Fruit fly (Drosophila melanogaster) whole organism, prepupa: ENCODE data around the gene CG16952.

ENCODE experiments used
- Blimp-1 ChIP-seq: fragments of 200-800 bp; sonication (Bioruptor generic); optimal IDR thresholded peaks from 3 replicates; lab custom pipeline; 2017; ENCODE audit warnings: missing biosample characterization, missing genetic modification characterization, mild to moderate bottlenecking, moderate library complexity, missing genetic modification reagents
- CG11294 ChIP-seq: fragments of 200-800 bp; sonication (Bioruptor generic); IDR thresholded peaks from 2 replicates; pipeline ENCODE4 v1.3.6; 2022; ENCODE audit warnings: missing biosample characterization, missing genetic modification characterization
- CG11762 ChIP-seq: fragments of 200-800 bp; sonication (Bioruptor generic); optimal IDR thresholded peaks from 3 replicates; lab custom pipeline; 2016; ENCODE audit warnings: missing biosample characterization, missing genetic modification characterization; ENCODE audit not compliant: insufficient read depth
- CG15336 ChIP-seq: fragments of 200-800 bp; sonication (Bioruptor generic); IDR thresholded peaks from 2 replicates; pipeline ENCODE4 v1.3.6; 2022; ENCODE audit warnings: missing biosample characterization, missing genetic modification characterization
- CG1621 ChIP-seq: fragments of 200-800 bp; sonication (Bioruptor generic); optimal IDR thresholded peaks from 3 replicates; lab custom pipeline; 2018; ENCODE audit warnings: missing biosample characterization, mild to moderate bottlenecking, missing genetic modification characterization
- CG3032 ChIP-seq: fragments of 200-800 bp; optimal IDR thresholded peaks from 2 replicates; lab custom pipeline; 2019; ENCODE audit warnings: missing biosample characterization, mild to moderate bottlenecking, missing genetic modification characterization, moderate library complexity
- CG31627 ChIP-seq: fragments of 200-800 bp; sonication (Bioruptor generic); optimal IDR thresholded peaks from 3 replicates; lab custom pipeline; 2016; ENCODE audit warnings: missing biosample characterization, missing genetic modification characterization
- CG32006 ChIP-seq: fragments of 200-800 bp; sonication (Bioruptor generic); optimal IDR thresholded peaks from 3 replicates; lab custom pipeline; 2017; ENCODE audit warnings: missing biosample characterization, mild to moderate bottlenecking, missing genetic modification characterization
- CG34406 ChIP-seq: fragments of 200-800 bp; sonication (Bioruptor generic); optimal IDR thresholded peaks from 3 replicates; lab custom pipeline; 2016; ENCODE audit warnings: missing biosample characterization, missing genetic modification characterization
- CG3919 ChIP-seq: fragments of 200-800 bp; sonication (Bioruptor generic); optimal IDR thresholded peaks from 3 replicates; lab custom pipeline; 2016; ENCODE audit warnings: missing biosample characterization, missing genetic modification characterization
- CG6276 ChIP-seq: fragments of 200-800 bp; sonication (Bioruptor generic); optimal IDR thresholded peaks from 2 replicates; lab custom pipeline; 2017; ENCODE audit warnings: missing biosample characterization, mild to moderate bottlenecking, missing genetic modification characterization
- CG6792 ChIP-seq: fragments of 200-800 bp; sonication (Bioruptor generic); optimal IDR thresholded peaks from 3 replicates; lab custom pipeline; 2016; ENCODE audit warnings: missing biosample characterization, missing genetic modification characterization
- CG6808 ChIP-seq: fragments of 200-800 bp; sonication (Bioruptor generic); optimal IDR thresholded peaks from 3 replicates; lab custom pipeline; 2017; ENCODE audit warnings: missing biosample characterization, missing genetic modification characterization, mild to moderate bottlenecking, moderate library complexity, missing genetic modification reagents
- CG7368 ChIP-seq: fragments of 200-800 bp; sonication (Bioruptor generic); optimal IDR thresholded peaks from 3 replicates; lab custom pipeline; 2016; ENCODE audit warnings: missing biosample characterization, missing genetic modification characterization
- CG8119 ChIP-seq: fragments of 200-800 bp; sonication (Bioruptor generic); IDR thresholded peaks from 3 replicates; pipeline ENCODE4 v1.3.6; 2022; ENCODE audit warnings: missing biosample characterization, missing genetic modification characterization
- CG9139 ChIP-seq: fragments of 200-800 bp; sonication (Bioruptor generic); optimal IDR thresholded peaks from 3 replicates; lab custom pipeline; 2017; ENCODE audit warnings: missing biosample characterization, mild to moderate bottlenecking, missing genetic modification characterization
- Eip75B ChIP-seq: fragments of 200-800 bp; sonication (Bioruptor generic); optimal IDR thresholded peaks from 3 replicates; lab custom pipeline; 2016; ENCODE audit warnings: missing biosample characterization, missing genetic modification characterization
- Eip78C ChIP-seq: fragments of 200-800 bp; sonication (Bioruptor generic); peaks from one replicate; lab custom pipeline; 2016; ENCODE audit warnings: missing biosample characterization, missing genetic modification characterization
- Eip93F ChIP-seq: fragments of 200-800 bp; sonication (Bioruptor generic); optimal IDR thresholded peaks from 2 replicates; lab custom pipeline; 2016; ENCODE audit warnings: missing biosample characterization, mild to moderate bottlenecking, missing genetic modification characterization
- Ets21C ChIP-seq: fragments of 200-800 bp; sonication (Bioruptor generic); optimal IDR thresholded peaks from 3 replicates; lab custom pipeline; 2016; ENCODE audit warnings: missing biosample characterization, missing genetic modification characterization
- Ets96B ChIP-seq: fragments of 200-800 bp; optimal IDR thresholded peaks from 2 replicates; lab custom pipeline; 2019; ENCODE audit warnings: missing biosample characterization, mild to moderate bottlenecking, missing genetic modification characterization, moderate library complexity
- Hr38 ChIP-seq: sonication (Bioruptor generic); optimal IDR thresholded peaks from 2 replicates; lab custom pipeline; 2016; ENCODE audit warnings: missing biosample characterization, missing genetic modification characterization
- Lpt ChIP-seq: fragments of 200-800 bp; sonication (Bioruptor generic); optimal IDR thresholded peaks from 3 replicates; lab custom pipeline; 2016; ENCODE audit warnings: missing biosample characterization, missing genetic modification characterization
- Met ChIP-seq: fragments of 200-800 bp; sonication (Bioruptor generic); optimal IDR thresholded peaks from 3 replicates; lab custom pipeline; 2016; ENCODE audit warnings: missing biosample characterization, missing genetic modification characterization
- OdsH ChIP-seq: fragments of 200-800 bp; sonication (Bioruptor generic); optimal IDR thresholded peaks from 3 replicates; lab custom pipeline; 2016; ENCODE audit warnings: missing biosample characterization, missing genetic modification characterization
- Smox ChIP-seq: fragments of 200-800 bp; sonication (Bioruptor generic); optimal IDR thresholded peaks from 3 replicates; lab custom pipeline; 2016; ENCODE audit warnings: missing biosample characterization, missing genetic modification characterization
- Sox102F ChIP-seq: fragments of 200-800 bp; sonication (Bioruptor generic); optimal IDR thresholded peaks from 2 replicates; lab custom pipeline; 2016; ENCODE audit warnings: missing biosample characterization, mild to moderate bottlenecking, missing genetic modification characterization
- cyc ChIP-seq: fragments of 200-800 bp; sonication (Bioruptor generic); optimal IDR thresholded peaks from 3 replicates; lab custom pipeline; 2016; ENCODE audit warnings: missing biosample characterization, missing genetic modification characterization
- dac ChIP-seq: fragments of 200-800 bp; sonication (Bioruptor generic); optimal IDR thresholded peaks from 2 replicates; lab custom pipeline; 2017; ENCODE audit warnings: missing biosample characterization, mild to moderate bottlenecking, missing genetic modification characterization
- dsx ChIP-seq: fragments of 200-800 bp; optimal IDR thresholded peaks from 3 replicates; lab custom pipeline; 2019; ENCODE audit warnings: missing biosample characterization, mild to moderate bottlenecking, missing genetic modification characterization, moderate library complexity; ENCODE audit not compliant: poor library complexity, severe bottlenecking
- eg ChIP-seq: fragments of 200-800 bp; sonication (Bioruptor generic); IDR thresholded peaks from 3 replicates; pipeline ENCODE4 v1.3.6; 2022; ENCODE audit warnings: missing biosample characterization, missing genetic modification characterization
- fd59A ChIP-seq: fragments of 200-800 bp; sonication (Bioruptor generic); optimal IDR thresholded peaks from 2 replicates; lab custom pipeline; 2017; ENCODE audit warnings: missing biosample characterization, mild to moderate bottlenecking, missing genetic modification characterization, missing genetic modification reagents
- fkh ChIP-seq: fragments of 200-800 bp; sonication (Bioruptor generic); optimal IDR thresholded peaks from 3 replicates; lab custom pipeline; 2017; ENCODE audit warnings: missing biosample characterization, mild to moderate bottlenecking, missing genetic modification characterization, moderate library complexity
- lz ChIP-seq: fragments of 200-800 bp; sonication (Bioruptor generic); optimal IDR thresholded peaks from 3 replicates; lab custom pipeline; 2016; ENCODE audit warnings: missing biosample characterization, missing genetic modification characterization
- net ChIP-seq: fragments of 200-800 bp; sonication (Bioruptor generic); optimal IDR thresholded peaks from 3 replicates; lab custom pipeline; 2016; ENCODE audit warnings: missing biosample characterization, missing genetic modification characterization
- pdm3 ChIP-seq: fragments of 200-800 bp; sonication (Bioruptor generic); optimal IDR thresholded peaks from 3 replicates; lab custom pipeline; 2016; ENCODE audit warnings: missing biosample characterization, missing genetic modification characterization
- salr ChIP-seq, 2 experiments: fragments of 200-800 bp; sonication (Bioruptor generic); optimal IDR thresholded peaks; 3 replicates each; lab custom pipeline; 2016 to 2018; ENCODE audit warnings: missing biosample characterization in 2 of 2, missing genetic modification characterization in 2 of 2, mild to moderate bottlenecking in 1 of 2
- spab ChIP-seq: fragments of 200-800 bp; sonication (Bioruptor generic); optimal IDR thresholded peaks from 2 replicates; lab custom pipeline; 2017; ENCODE audit warnings: missing biosample characterization, mild to moderate bottlenecking, missing genetic modification characterization, missing genetic modification reagents
- ss ChIP-seq, 2 experiments: fragments of 200-800 bp; sonication (Bioruptor generic); optimal IDR thresholded peaks; 2 replicates in 1 of 2; 3 replicates in 1 of 2; lab custom pipeline; 2017 to 2018; ENCODE audit warnings: mild to moderate bottlenecking in 2 of 2, missing biosample characterization in 2 of 2, missing genetic modification characterization in 2 of 2, moderate library complexity in 1 of 2
- svp ChIP-seq: fragments of 200-800 bp; sonication (Bioruptor generic); peaks from one replicate; lab custom pipeline; 2016; ENCODE audit warnings: missing biosample characterization, missing genetic modification characterization
- topi ChIP-seq: fragments of 200-800 bp; sonication (Bioruptor generic); optimal IDR thresholded peaks from 3 replicates; lab custom pipeline; 2016; ENCODE audit warnings: missing biosample characterization, missing genetic modification characterization
- vri ChIP-seq: fragments of 200-800 bp; sonication (Bioruptor generic); optimal IDR thresholded peaks from 3 replicates; lab custom pipeline; 2016; ENCODE audit warnings: missing biosample characterization, mild to moderate bottlenecking, missing genetic modification characterization

Gene CG16952

DNA sequence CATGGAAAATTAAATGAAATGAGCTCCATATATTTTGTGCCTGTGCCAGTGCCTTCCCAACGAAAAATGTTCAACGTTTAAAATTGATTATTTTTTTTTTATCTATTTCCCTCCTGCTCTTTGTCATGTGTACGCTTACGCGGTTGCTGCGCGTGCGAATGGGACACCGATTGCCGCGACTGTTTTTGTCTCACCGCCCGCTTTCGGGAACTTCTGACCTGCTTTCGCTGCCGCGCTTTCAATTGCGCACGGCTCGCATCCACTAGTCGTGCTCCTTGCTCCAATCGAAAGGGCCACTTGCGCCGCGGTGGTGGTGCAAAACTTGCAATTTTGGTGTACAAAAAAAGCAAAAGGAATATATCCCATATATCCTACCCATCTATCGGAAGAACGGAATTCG is 9.5 kb upstream of the CG16952 start (continued):
- TF ChIP-seq pdm3 (GFP tag; lab: Kevin White, UChicago) (peak; percentile 26), dsx (peak; percentile 62), spab (GFP tag; lab: Kevin White, UChicago) (peak; percentile 45), fd59A (GFP tag; lab: Kevin White, UChicago) (peak; percentile 42), CG15336 (GFP tag; lab: Robert Waterston, UW) (peak; percentile 56), CG6792 (GFP tag; lab: Kevin White, UChicago) (no peak), CG3032 (tag; lab: Kevin White, UChicago) (peak; percentile 55), Ets96B (tag; lab: Kevin White, UChicago) (peak; percentile 51), topi (GFP tag; lab: Kevin White, UChicago) (peak; percentile 36), eg (no peak; the same call in 2 of the 3 replicates), CG6808 (peak; percentile 74), OdsH (no peak), ss (GFP tag; optimal IDR thresholded peaks at IDR 0.05; lab: Kevin White, UChicago) (peak; percentile 70 to 82)

DNA sequence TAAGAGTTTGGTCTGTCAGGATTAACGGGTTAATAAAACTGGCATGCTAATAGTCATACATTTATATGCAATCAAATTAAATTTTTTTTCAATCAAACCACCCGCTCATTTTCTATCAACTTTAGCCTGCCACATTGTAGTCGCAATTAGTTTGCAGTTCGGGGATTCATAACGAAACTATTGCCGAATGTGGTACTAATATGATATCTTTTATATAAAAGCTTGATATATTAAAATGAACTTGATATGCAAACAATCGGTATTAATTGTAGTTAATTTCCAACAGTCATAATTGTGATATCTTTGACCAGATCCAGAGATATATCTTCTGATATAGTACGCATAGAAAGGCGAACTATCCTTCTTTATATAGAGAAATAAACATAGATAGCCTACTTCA is 4.0 kb upstream of the CG16952 start:
- TF ChIP-seq Eip78C (GFP tag; lab: Kevin White, UChicago) (peak; percentile 3), CG3919 (GFP tag; lab: Kevin White, UChicago) (no peak)

DNA sequence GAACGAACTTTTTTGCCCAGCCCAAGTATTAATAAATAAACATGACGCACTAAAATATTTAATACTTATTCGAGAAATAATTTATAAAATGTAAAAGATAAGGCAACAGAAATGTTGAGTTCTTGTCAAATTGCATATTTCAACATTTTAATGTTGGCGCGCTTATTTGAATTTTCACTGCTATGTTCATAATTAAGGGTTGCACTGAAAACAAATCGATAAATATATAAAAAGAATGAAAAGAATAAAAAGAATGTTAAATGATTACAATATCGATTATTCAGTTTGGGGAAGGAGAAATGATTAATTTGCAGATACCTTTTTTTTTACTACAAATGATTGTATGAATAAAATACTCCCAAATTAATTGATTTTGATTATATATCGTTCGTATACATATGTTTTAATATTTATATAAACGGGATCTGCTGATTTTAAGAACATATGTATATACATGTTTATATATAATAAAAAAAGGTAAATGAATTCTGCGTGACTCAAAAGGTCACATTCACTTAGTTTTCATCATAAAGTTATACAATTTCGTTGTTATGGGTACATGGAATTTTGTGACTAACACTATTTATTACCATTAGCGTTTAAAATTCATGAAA is 3.1 kb upstream of the CG16952 start:
- TF ChIP-seq vri (GFP tag; lab: Kevin White, UChicago) (no peak), dsx (peak; percentile 50), fkh (GFP tag; lab: Kevin White, UChicago) (peak; percentile 2), Eip93F (GFP tag; lab: Kevin White, UChicago) (peak; percentile 22)

DNA sequence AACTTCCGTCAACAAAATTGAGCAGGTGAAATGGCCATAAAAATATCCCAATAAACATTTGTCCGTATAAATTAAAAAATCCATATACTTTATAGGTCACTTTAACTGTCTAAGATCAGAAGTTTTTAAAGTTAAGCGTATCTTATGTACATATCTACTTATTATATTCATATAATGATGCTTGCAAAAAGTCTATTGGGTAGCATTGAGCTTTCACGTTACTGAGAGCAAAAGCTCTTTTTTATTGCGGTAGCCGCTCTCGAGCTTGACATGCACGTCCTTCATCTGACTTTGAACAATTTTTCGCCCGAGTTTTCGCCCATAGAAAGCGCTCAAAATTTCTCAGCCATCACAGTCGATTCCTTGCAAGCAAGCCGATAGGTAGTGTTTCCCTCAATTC is 2.1 kb upstream of the CG16952 start, which contains the start of gene Gapdh2:
TSS of gene Gapdh2 (plus strand) at position 283 of the 400 bp plus-strand sequence.
- TF ChIP-seq CG9139 (GFP tag; lab: Kevin White, UChicago) (peak; percentile 99), CG11762 (GFP tag; lab: Kevin White, UChicago) (peak; percentile 99), lz (GFP tag; lab: Kevin White, UChicago) (peak; percentile 99), Lpt (GFP tag; lab: Kevin White, UChicago) (peak; percentile 100), fkh (GFP tag; lab: Kevin White, UChicago) (peak; percentile 96), dac (GFP tag; lab: Kevin White, UChicago) (peak; percentile 95), Eip75B (GFP tag; lab: Kevin White, UChicago) (peak; percentile 99), Sox102F (GFP tag; lab: Kevin White, UChicago) (peak; percentile 100), eg (peak; percentile 100), Smox (GFP tag; lab: Kevin White, UChicago) (peak; percentile 100), Ets21C (peak; percentile 98), fd59A (GFP tag; lab: Kevin White, UChicago) (peak; percentile 98), Eip78C (GFP tag; lab: Kevin White, UChicago) (peak; percentile 100), CG3919 (GFP tag; lab: Kevin White, UChicago) (peak; percentile 99), cyc (GFP tag; lab: Kevin White, UChicago) (peak; percentile 99), CG3032 (tag; lab: Kevin White, UChicago) (peak; percentile 100), CG34406 (GFP tag; lab: Kevin White, UChicago) (peak; percentile 100), pdm3 (GFP tag; lab: Kevin White, UChicago) (peak; percentile 99), Hr38 (GFP tag; lab: Kevin White, UChicago) (peak; percentile 42), Ets96B (tag; lab: Kevin White, UChicago) (peak; percentile 100), CG6792 (GFP tag; lab: Kevin White, UChicago) (peak; percentile 100), CG6276 (GFP tag; lab: Kevin White, UChicago) (peak; percentile 100), CG7368 (GFP tag; lab: Kevin White, UChicago) (peak; percentile 99), ss (GFP tag; optimal IDR thresholded peaks at IDR 0.05; lab: Kevin White, UChicago) (peak; percentile 100), CG1621 (peak; percentile 99), salr (GFP tag; optimal IDR thresholded peaks at IDR 0.05; lab: Kevin White, UChicago) (peak; percentile 97 to 99), CG32006 (peak; percentile 99), CG31627 (GFP tag; lab: Kevin White, UChicago) (peak; percentile 98), svp (GFP tag; lab: Kevin White, UChicago) (peak; percentile 100), CG8119 (peak; percentile 100), CG15336 (GFP tag; lab: Robert Waterston, UW) (peak; percentile 100), dsx (peak; percentile 99), Blimp-1 (GFP tag; lab: Kevin White, UChicago) (peak; percentile 98), Eip93F (GFP tag; lab: Kevin White, UChicago) (peak; percentile 100), CG11294 (GFP tag; lab: Robert Waterston, UW) (peak; percentile 99), Met (GFP tag; lab: Kevin White, UChicago) (peak; percentile 100), net (peak; percentile 100)
